Worm (Caenorhabditis elegans): Measurements from ENCODE around the gene twk-25.
A peak's percentile ranks its signal among the peaks of the same experiment; 100 is the strongest.

twk-25 gene

ce11 chrIV:11474067-11474466 is 30.4 kb upstream of the twk-25 start (continued):
- TF ChIP-seq fkh-3 (tag; optimal IDR thresholded peaks at IDR 0.05), result peak; percentile 90
- peak; percentile 97 for TF ChIP-seq die-1 (tag; optimal IDR thresholded peaks at IDR 0.05)
- peak; percentile 68 for TF ChIP-seq ceh-100 (GFP tag; IDR thresholded peaks at IDR 0.05)
- TF ChIP-seq madf-8 (GFP tag; conservative IDR thresholded peaks at IDR 0.05), result 0 out of 2 replicates have a peak, but pooled peaks have one; percentile 16
- peak; percentile 79 for TF ChIP-seq unc-130 (GFP tag; optimal IDR thresholded peaks at IDR 0.05)
- peak; percentile 72; the same call in 1 of the 2 replicates for TF ChIP-seq K11D2.4 (GFP tag; IDR thresholded peaks at IDR 0.05)
- TF ChIP-seq ccch-3 (GFP tag; optimal IDR thresholded peaks at IDR 0.05), result no peak
- TF ChIP-seq F57A8.1 (GFP tag; optimal IDR thresholded peaks at IDR 0.05), result peak; percentile 96
- 0 out of 2 replicates have a peak, but pooled peaks have one; percentile 91 for TF ChIP-seq bed-1 (GFP tag; IDR thresholded peaks at IDR 0.05)
- peak; percentile 70 for TF ChIP-seq mcd-1 (GFP tag; IDR thresholded peaks at IDR 0.05)
- TF ChIP-seq nhr-120 (GFP tag; IDR thresholded peaks at IDR 0.05), result peak; percentile 95
- TF ChIP-seq F37B4.10 (GFP tag; IDR thresholded peaks at IDR 0.05), result peak; percentile 95
- peak; percentile 94 for TF ChIP-seq mxl-1 (tag; optimal IDR thresholded peaks at IDR 0.05)
- peak; percentile 91 for TF ChIP-seq dox-1 (GFP tag; IDR thresholded peaks at IDR 0.05)
- peak; percentile 83 for TF ChIP-seq ztf-18 (tag; optimal IDR thresholded peaks at IDR 0.05)

ce11 chrIV:11475080-11475479 is 29.4 kb upstream of the twk-25 start:
- TF ChIP-seq ets-4 (GFP tag; optimal IDR thresholded peaks at IDR 0.05), result no peak
- peak; percentile 78 for TF ChIP-seq zfh-2 (GFP tag; conservative IDR thresholded peaks at IDR 0.05)

ce11 chrIV:11479095-11479494 is 25.4 kb upstream of the twk-25 start, which contains the start of gene catp-8:
Gene catp-8 (minus strand): TSS chrIV:11479251.
- no peak for TF ChIP-seq lsl-1 (GFP tag; optimal IDR thresholded peaks at IDR 0.05)
- TF ChIP-seq nhr-80 (tag; optimal IDR thresholded peaks at IDR 0.05), result peak; percentile 7
- TF ChIP-seq nfya-2 (GFP tag; IDR thresholded peaks at IDR 0.05), result no peak
- peak; percentile 20 for TF ChIP-seq snpc-3.4 (tag; optimal IDR thresholded peaks at IDR 0.05)
- no peak for TF ChIP-seq cebp-1 (GFP tag; IDR thresholded peaks at IDR 0.05)
- TF ChIP-seq cebp-1 (tag; optimal IDR thresholded peaks at IDR 0.05), result peak; percentile 25
- no peak for TF ChIP-seq hlh-26 (GFP tag; conservative IDR thresholded peaks at IDR 0.05)
- TF ChIP-seq repo-1 (tag; optimal IDR thresholded peaks at IDR 0.05), result peak; percentile 29
- TF ChIP-seq hmg-1.2 (GFP tag; IDR thresholded peaks at IDR 0.05), result no peak; the same call in 1 of the 2 replicates
- TF ChIP-seq tbx-9 (tag; optimal IDR thresholded peaks at IDR 0.05; ENCODE audit: borderline replicate concordance), result no peak
- no peak for TF ChIP-seq ztf-6 (GFP tag; IDR thresholded peaks at IDR 0.05)
- TF ChIP-seq B0336.3 (GFP tag; IDR thresholded peaks at IDR 0.05), result peak; percentile 57; the same call in 1 of the 2 replicates
- no peak for TF ChIP-seq F57C9.4 (tag; optimal IDR thresholded peaks at IDR 0.05)
- TF ChIP-seq F23B12.7 (tag; optimal IDR thresholded peaks at IDR 0.05; ENCODE audit: insufficient read depth), result no peak
- no peak for TF ChIP-seq atf-7 (tag; optimal IDR thresholded peaks at IDR 0.05)
- TF ChIP-seq ceh-58 (GFP tag; IDR thresholded peaks at IDR 0.05), result no peak
- no peak for TF ChIP-seq rec-8 (tag; optimal IDR thresholded peaks at IDR 0.05)
- peak; percentile 69; the same call in 1 of the 2 replicates for TF ChIP-seq madf-3 (GFP tag; IDR thresholded peaks at IDR 0.05)
- peak; percentile 66 for TF ChIP-seq hsf-1 (GFP tag; IDR thresholded peaks at IDR 0.05)
- no peak for TF ChIP-seq pha-4 (tag; optimal IDR thresholded peaks at IDR 0.05)
- peak; percentile 6 for TF ChIP-seq tbp1 (GFP tag; optimal IDR thresholded peaks at IDR 0.05)
- TF ChIP-seq sea-2 (GFP tag; IDR thresholded peaks at IDR 0.05), result no peak
- no peak for TF ChIP-seq fkh-3 (tag; optimal IDR thresholded peaks at IDR 0.05)
- TF ChIP-seq egl-18 (GFP tag; IDR thresholded peaks at IDR 0.05), result 0 out of 2 replicates have a peak, but pooled peaks have one; percentile 14
- no peak; the same call in 1 of the 2 replicates for TF ChIP-seq dox-1 (GFP tag; IDR thresholded peaks at IDR 0.05)
- TF ChIP-seq attf-5 (GFP tag; optimal IDR thresholded peaks at IDR 0.05), result peak; percentile 17
- TF ChIP-seq F52B5.7 (tag; optimal IDR thresholded peaks at IDR 0.05), result no peak
- TF ChIP-seq tlf-1 (GFP tag; optimal IDR thresholded peaks at IDR 0.05), result peak; percentile 56
- peak; percentile 8; the same call in 1 of the 2 replicates for TF ChIP-seq pbrm-1 (GFP tag; IDR thresholded peaks at IDR 0.05)
- no peak for TF ChIP-seq somi-1 (GFP tag; optimal IDR thresholded peaks at IDR 0.05)
- no peak for TF ChIP-seq mcd-1 (GFP tag; IDR thresholded peaks at IDR 0.05)
- TF ChIP-seq K11D2.4 (GFP tag; IDR thresholded peaks at IDR 0.05), result no peak
- no peak for TF ChIP-seq nfya-1 (tag; optimal IDR thresholded peaks at IDR 0.05; ENCODE audit: borderline replicate concordance, insufficient read depth)

All from whole organism, young adult.